Worm (Caenorhabditis elegans): ENCODE results near the gene slc-36.5.
"Not testable (repeated sequence)": the region's sequence is repeated elsewhere in the genome, so short reads cannot be mapped to it uniquely, and the experiment has no call there.

slc-36.5 gene

DNA sequence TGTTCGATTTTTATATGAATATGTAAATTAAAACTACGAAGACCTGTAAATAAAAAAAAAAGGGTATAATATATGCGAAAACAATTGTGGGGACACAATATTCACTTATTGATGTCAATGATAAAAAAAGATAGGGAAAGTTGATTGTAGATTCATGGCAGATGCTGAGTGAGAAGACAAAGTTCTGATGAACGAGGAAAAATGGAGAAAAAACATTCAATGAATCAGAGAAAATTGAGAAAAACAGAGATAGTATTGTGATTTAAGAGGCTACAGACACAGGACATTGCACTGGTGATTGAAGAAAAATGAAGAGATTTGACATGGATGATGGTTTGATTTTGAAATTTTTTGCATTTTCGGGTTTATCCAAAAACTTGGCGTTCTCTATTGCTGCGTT, 31.8 kb upstream of the slc-36.5 start:
- TF ChIP-seq nhr-28 (tag; optimal IDR thresholded peaks at IDR 0.05) (peak; percentile 38), hlh-11 (tag; optimal IDR thresholded peaks at IDR 0.05) (peak; percentile 29), mxl-3 (GFP tag; optimal IDR thresholded peaks at IDR 0.05) (no peak), D1046.2 (GFP tag; IDR thresholded peaks at IDR 0.05) (no peak), unc-62 (GFP tag; optimal IDR thresholded peaks at IDR 0.05 in 1 of 2) (peak in 1 of 2 experiments; percentile 89), unc-62 (tag; optimal IDR thresholded peaks at IDR 0.05) (no peak), daf-19 (GFP tag; conservative IDR thresholded peaks at IDR 0.05) (no peak), daf-16 (GFP tag; optimal IDR thresholded peaks at IDR 0.05) (no peak), daf-16 (tag; optimal IDR thresholded peaks at IDR 0.05) (peak; percentile 7), nhr-10 (tag; optimal IDR thresholded peaks at IDR 0.05) (no peak), hlh-30 (tag; optimal IDR thresholded peaks at IDR 0.05; ENCODE audit: insufficient read depth) (no peak), egl-43 (GFP tag; IDR thresholded peaks at IDR 0.05) (no peak), mdl-1 (tag; optimal IDR thresholded peaks at IDR 0.05) (peak in 1 of 2 experiments; percentile 9), ama-1 (optimal IDR thresholded peaks at IDR 0.05) (no peak), ceh-28 (tag; optimal IDR thresholded peaks at IDR 0.05) (no peak), dpl-1 (GFP tag; optimal IDR thresholded peaks at IDR 0.05) (no peak), saeg-2 (GFP tag; IDR thresholded peaks at IDR 0.05) (no peak)

DNA sequence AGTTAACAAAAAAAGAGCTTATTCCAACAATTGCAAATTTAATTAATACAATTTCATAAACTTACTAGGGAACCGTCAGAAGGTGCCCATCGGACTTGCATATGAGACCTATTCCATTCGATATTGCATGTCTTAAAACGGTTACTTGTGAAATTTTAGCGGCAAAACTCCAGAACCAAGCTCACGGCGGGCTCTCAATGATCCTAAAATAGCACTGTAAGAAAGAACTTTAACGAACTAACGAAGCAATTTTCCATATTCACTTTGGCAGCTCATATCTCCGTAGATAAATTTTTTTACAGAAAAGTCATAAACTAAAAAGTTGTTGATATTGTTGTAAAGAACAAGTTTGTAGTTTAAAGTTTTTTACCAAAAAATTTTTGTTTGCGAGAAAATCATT, 30.8 kb upstream of the slc-36.5 start, which contains the start of gene B0252.3:
TSS of gene B0252.3 (minus strand) at position 101 of the 400 bp plus-strand sequence.
- TF ChIP-seq unc-62 (GFP tag; optimal IDR thresholded peaks at IDR 0.05 in 1 of 2), result peak in 1 of 2 experiments; percentile 75
- not testable (repeated sequence) for TF ChIP-seq unc-62 (tag; optimal IDR thresholded peaks at IDR 0.05)

- TF ChIP-seq lin-15B (tag; optimal IDR thresholded peaks at IDR 0.05), result no peak
- no peak for TF ChIP-seq mep-1 (tag; optimal IDR thresholded peaks at IDR 0.05)
- TF ChIP-seq unc-130 (GFP tag; optimal IDR thresholded peaks at IDR 0.05), result no peak
- no peak for TF ChIP-seq F49E8.2 (tag; optimal IDR thresholded peaks at IDR 0.05; ENCODE audit: borderline replicate concordance)
- no peak for TF ChIP-seq ZK337.2 (GFP tag; IDR thresholded peaks at IDR 0.05)
- no peak for TF ChIP-seq nhr-10 (tag; optimal IDR thresholded peaks at IDR 0.05)
- no peak for TF ChIP-seq mes-2 (tag; optimal IDR thresholded peaks at IDR 0.05; ENCODE audit: poor library complexity, severe bottlenecking)
- no peak for TF ChIP-seq nhr-76 (tag; optimal IDR thresholded peaks at IDR 0.05)
- no peak for TF ChIP-seq sdz-12 (GFP tag; optimal IDR thresholded peaks at IDR 0.05)
- no peak for TF ChIP-seq fkh-10 (GFP tag; optimal IDR thresholded peaks at IDR 0.05)
- no peak for TF ChIP-seq Y5F2A.4 (GFP tag; optimal IDR thresholded peaks at IDR 0.05)
- no peak for TF ChIP-seq dpl-1 (GFP tag; optimal IDR thresholded peaks at IDR 0.05)
- TF ChIP-seq jun-1 (tag; optimal IDR thresholded peaks at IDR 0.05), result no peak
- no peak for TF ChIP-seq madf-5 (GFP tag; IDR thresholded peaks at IDR 0.05)
- TF ChIP-seq ZK546.5 (tag; optimal IDR thresholded peaks at IDR 0.05), result no peak
- no peak for TF ChIP-seq ceh-62 (tag; optimal IDR thresholded peaks at IDR 0.05)
- TF ChIP-seq lin-29 (GFP tag; IDR thresholded peaks at IDR 0.05), result no peak
These were observed 24.9 kb upstream of the slc-36.5 start, which contains the start of gene psmd-9 for ce11 chrII:6901795-6902194. Gene psmd-9 (plus strand): TSS chrII:6902095.

DNA sequence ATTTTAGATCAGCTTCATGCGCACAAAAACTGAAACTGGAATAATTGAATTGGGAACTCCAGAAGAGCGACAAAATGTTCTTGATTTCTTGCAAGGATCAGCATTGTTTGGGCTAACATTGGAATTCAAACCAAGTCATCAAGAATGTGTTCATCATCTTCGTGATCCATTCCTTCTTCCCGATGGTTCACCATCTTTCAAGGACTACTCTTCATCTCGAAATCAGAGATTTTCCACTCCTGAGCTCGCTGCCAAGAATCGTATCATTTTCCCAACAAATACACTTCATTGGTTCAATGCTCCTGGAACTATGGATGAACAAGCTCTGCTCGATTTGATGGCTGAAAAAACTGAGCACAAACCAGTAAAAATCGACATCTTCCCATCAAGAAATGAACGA, 23.9 kb upstream of the slc-36.5 start:
- TF ChIP-seq unc-62 (GFP tag; optimal IDR thresholded peaks at IDR 0.05 in 1 of 2), result peak in 1 of 2 experiments; percentile 84
- TF ChIP-seq unc-62 (tag; optimal IDR thresholded peaks at IDR 0.05), result no peak
- TF ChIP-seq F37D6.2 (tag; optimal IDR thresholded peaks at IDR 0.05), result no peak
- no peak for TF ChIP-seq fos-1 (tag; optimal IDR thresholded peaks at IDR 0.05)
- TF ChIP-seq cey-2 (tag; optimal IDR thresholded peaks at IDR 0.05; ENCODE audit: borderline replicate concordance, insufficient read depth), result no peak
- TF ChIP-seq ceh-28 (tag; optimal IDR thresholded peaks at IDR 0.05), result no peak
- peak; percentile 82 for TF ChIP-seq aha-1 (tag)
- TF ChIP-seq unc-39 (tag; optimal IDR thresholded peaks at IDR 0.05), result no peak
- TF ChIP-seq daf-8 (GFP tag; IDR thresholded peaks at IDR 0.05), result no peak
